Fruit fly (Drosophila melanogaster) whole organism, pupa: ENCODE measurements around the gene CG33109.

Source experiments
- CG14655 ChIP-seq: fragments of 200-800 bp; sonication (Bioruptor generic); optimal IDR thresholded peaks from 3 replicates; lab custom pipeline; 2017; ENCODE audit warnings: mild to moderate bottlenecking, missing biosample characterization, missing genetic modification reagents, missing genetic modification characterization
- CG15710 ChIP-seq: fragments of 200-800 bp; sonication (Bioruptor generic); optimal IDR thresholded peaks from 2 replicates; lab custom pipeline; 2018; ENCODE audit warnings: missing biosample characterization, mild to moderate bottlenecking, missing genetic modification characterization, moderate library complexity
- CG32121 ChIP-seq: fragments of 200-800 bp; sonication (Bioruptor generic); IDR thresholded peaks from 2 replicates; pipeline ENCODE4 v1.3.6; 2022; ENCODE audit warnings: missing biosample characterization, missing genetic modification characterization
- CG34367 ChIP-seq: fragments of 200-800 bp; sonication (Bioruptor generic); optimal IDR thresholded peaks from 2 replicates; lab custom pipeline; 2018; ENCODE audit warnings: missing biosample characterization, mild to moderate bottlenecking, missing genetic modification characterization

DNA sequence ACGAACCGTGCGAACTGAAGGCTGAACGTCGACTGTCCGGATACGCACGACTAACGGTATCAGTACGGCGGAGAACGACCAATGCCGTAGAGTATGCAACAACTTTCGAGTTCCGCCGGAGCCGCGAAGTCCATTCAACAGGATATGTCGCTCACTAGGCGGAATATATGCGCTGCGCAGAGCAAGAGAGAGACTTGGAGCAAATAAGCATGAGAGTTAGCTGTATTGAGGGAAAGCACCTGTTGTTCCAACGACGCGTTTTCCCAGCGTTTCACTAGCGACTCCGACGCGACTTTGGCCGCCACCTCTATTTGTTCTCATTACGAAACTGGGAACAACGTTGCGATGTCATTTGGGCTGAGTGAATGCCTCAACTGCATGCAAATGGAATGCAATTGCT lies 6.6 kb downstream of the CG33109 start, which contains the start of gene Dop1R1:
- TF ChIP-seq CG14655 (GFP tag; lab: Kevin White, UChicago) = no peak
- TF ChIP-seq CG32121 = no peak
- TF ChIP-seq CG34367 (tag; lab: Kevin White, UChicago) = no peak
- TF ChIP-seq CG15710 (tag; lab: Kevin White, UChicago) = no peak
